Worm (Caenorhabditis elegans) whole organism, late embryonic: ENCODE results near the gene F28A10.1.
"Not testable (repeated sequence)": the region's sequence is repeated elsewhere in the genome, so short reads cannot be mapped to it uniquely, and the experiment has no call there.

ENCODE experiments used
- ceh-45 ChIP-seq: fragments of 200-800 bp; sonication (Bioruptor generic); IDR thresholded peaks from 2 replicates; pipeline ENCODE4 v1.3.6; 2022; ENCODE audit warnings: missing genetic modification reagents, missing genetic modification characterization, missing compliant biosample characterization
- che-1 ChIP-seq: sonication (generic microtip); optimal IDR thresholded peaks from 2 replicates; lab custom pipeline; 2016; ENCODE audit warnings: mild to moderate bottlenecking, missing genetic modification characterization, missing compliant biosample characterization
- dmd-4 ChIP-seq: sonication (generic microtip); optimal IDR thresholded peaks from 2 replicates; lab custom pipeline; 2016; ENCODE audit warnings: borderline replicate concordance, missing genetic modification characterization, missing compliant biosample characterization
- ets-4 ChIP-seq: sonication (generic microtip); optimal IDR thresholded peaks from 2 replicates; lab custom pipeline; 2016; ENCODE audit warnings: missing genetic modification characterization, missing compliant biosample characterization
- hlh-13 ChIP-seq: fragments of 200-800 bp; sonication (Bioruptor generic); optimal IDR thresholded peaks from 2 replicates; lab custom pipeline; 2018; ENCODE audit warnings: mild to moderate bottlenecking, missing genetic modification characterization, missing compliant biosample characterization
- odd-2 ChIP-seq: sonication (generic microtip); optimal IDR thresholded peaks from 2 replicates; lab custom pipeline; 2017; ENCODE audit warnings: antibody characterized with exemption, mild to moderate bottlenecking, missing genetic modification characterization, missing compliant biosample characterization
- pqm-1 ChIP-seq: sonication (generic microtip); optimal IDR thresholded peaks from 2 replicates; lab custom pipeline; 2016; ENCODE audit warnings: missing genetic modification characterization, missing compliant biosample characterization
- rnt-1 ChIP-seq: sonication (generic microtip); optimal IDR thresholded peaks from 2 replicates; lab custom pipeline; 2016; ENCODE audit warnings: missing genetic modification characterization, missing compliant biosample characterization
- sox-4 ChIP-seq: sonication (generic microtip); optimal IDR thresholded peaks from 2 replicates; lab custom pipeline; 2017; ENCODE audit warnings: mild to moderate bottlenecking, missing genetic modification characterization, inconsistent platforms, missing compliant biosample characterization
- tbx-7 ChIP-seq: sonication (generic microtip); optimal IDR thresholded peaks from 2 replicates; lab custom pipeline; 2016; ENCODE audit warnings: missing genotype, missing genetic modification characterization, missing compliant biosample characterization
- ttx-3 ChIP-seq: sonication (generic microtip); optimal IDR thresholded peaks from 2 replicates; lab custom pipeline; 2016; ENCODE audit warnings: missing genetic modification reagents, missing genetic modification characterization, missing compliant biosample characterization

DNA sequence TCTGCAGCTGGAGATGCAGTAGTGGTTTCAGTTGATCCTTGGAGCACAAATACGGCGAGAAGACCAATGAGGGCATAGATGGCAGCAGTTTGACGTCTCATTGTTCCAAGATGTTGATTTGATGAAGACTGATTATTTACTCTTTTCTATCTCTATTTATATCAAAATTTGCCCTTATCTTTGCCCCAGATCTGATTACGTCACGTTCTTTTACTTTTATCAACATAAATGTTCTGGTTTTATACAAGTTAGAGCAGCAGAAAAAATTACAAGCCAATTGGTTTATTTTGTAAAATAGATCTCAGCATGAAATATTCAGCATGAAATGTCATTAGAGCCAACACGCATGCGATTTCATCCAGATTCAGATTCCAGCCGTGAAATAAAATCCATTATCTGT lies 2.9 kb upstream of the F28A10.1 start, which contains the start of gene msrp-4:
- not testable (repeated sequence) for TF ChIP-seq dmd-4; odd-2 (tag; lab: Kevin White, UChicago); sox-4 (tag; lab: Kevin White, UChicago); ttx-3 (tag; lab: Kevin White, UChicago); hlh-13 (GFP tag; lab: Kevin White, UChicago); rnt-1; che-1 (tag; lab: Kevin White, UChicago); tbx-7 (tag; lab: Kevin White, UChicago); ceh-45 (GFP tag; lab: Robert Waterston, UW); ets-4 (tag; lab: Kevin White, UChicago); pqm-1 (tag; lab: Kevin White, UChicago)
